Fruit fly (Drosophila melanogaster) whole organism, pupa: ENCODE measurements around the gene Tb.

Source experiments
- CG10348 ChIP-seq: fragments of 200-800 bp; sonication (Bioruptor generic); IDR thresholded peaks from 2 replicates; pipeline ENCODE4 v1.3.6; 2022; ENCODE audit warnings: missing biosample characterization, missing genetic modification characterization
- CG12605 ChIP-seq: fragments of 200-800 bp; sonication (Bioruptor generic); IDR thresholded peaks from 2 replicates; pipeline ENCODE4 v1.3.6; 2022; ENCODE audit warnings: missing biosample characterization, missing genetic modification characterization
- CG13204 ChIP-seq: fragments of 200-800 bp; sonication (Bioruptor generic); optimal IDR thresholded peaks from 2 replicates; lab custom pipeline; 2018; ENCODE audit warnings: missing biosample characterization, mild to moderate bottlenecking, missing genetic modification characterization, moderate library complexity
- CG14655 ChIP-seq: fragments of 200-800 bp; sonication (Bioruptor generic); optimal IDR thresholded peaks from 3 replicates; lab custom pipeline; 2017; ENCODE audit warnings: mild to moderate bottlenecking, missing biosample characterization, missing genetic modification reagents, missing genetic modification characterization
- CG32121 ChIP-seq: fragments of 200-800 bp; sonication (Bioruptor generic); IDR thresholded peaks from 2 replicates; pipeline ENCODE4 v1.3.6; 2022; ENCODE audit warnings: missing biosample characterization, missing genetic modification characterization
- CG34367 ChIP-seq: fragments of 200-800 bp; sonication (Bioruptor generic); optimal IDR thresholded peaks from 2 replicates; lab custom pipeline; 2018; ENCODE audit warnings: missing biosample characterization, mild to moderate bottlenecking, missing genetic modification characterization
- CG8159 ChIP-seq: fragments of 200-800 bp; sonication (Bioruptor generic); optimal IDR thresholded peaks from 3 replicates; lab custom pipeline; 2018; ENCODE audit warnings: missing biosample characterization, mild to moderate bottlenecking, missing genetic modification characterization, moderate library complexity
- CG8301 ChIP-seq: fragments of 200-800 bp; sonication (Bioruptor generic); optimal IDR thresholded peaks from 2 replicates; lab custom pipeline; 2018; ENCODE audit warnings: missing biosample characterization, mild to moderate bottlenecking, missing genetic modification characterization
- EcR ChIP-seq: fragments of 200-800 bp; sonication (Bioruptor generic); optimal IDR thresholded peaks from 3 replicates; lab custom pipeline; 2019; ENCODE audit warnings: missing biosample characterization, missing genetic modification characterization, mild to moderate bottlenecking, moderate library complexity, missing genetic modification reagents
- Ets98B ChIP-seq: fragments of 200-800 bp; sonication (Bioruptor generic); IDR thresholded peaks from 2 replicates; pipeline ENCODE4 v1.3.6; 2022; ENCODE audit warnings: missing biosample characterization, missing genetic modification characterization
- Pif1B ChIP-seq: fragments of 200-800 bp; sonication (Bioruptor generic); optimal IDR thresholded peaks from 3 replicates; lab custom pipeline; 2016; ENCODE audit warnings: missing biosample characterization, missing genetic modification characterization
- Snoo ChIP-seq: fragments of 200-800 bp; sonication (Bioruptor generic); optimal IDR thresholded peaks from 3 replicates; lab custom pipeline; 2017; ENCODE audit warnings: missing biosample characterization, mild to moderate bottlenecking, missing genetic modification characterization, inconsistent platforms
- gl ChIP-seq: fragments of 200-800 bp; sonication (Bioruptor generic); optimal IDR thresholded peaks from 2 replicates; lab custom pipeline; 2018; ENCODE audit warnings: missing biosample characterization, mild to moderate bottlenecking, missing genetic modification characterization
- rn ChIP-seq: fragments of 200-800 bp; sonication (Bioruptor generic); IDR thresholded peaks from 2 replicates; pipeline ENCODE4 v1.3.6; 2022; ENCODE audit warnings: missing biosample characterization, missing genetic modification characterization

dm6 chr3R:26633432-26633831, 22.8 kb upstream of the Tb start, which contains the start of gene TwdlH:
- TF ChIP-seq CG32121 (GFP tag; lab: Robert Waterston, UW): no peak
- TF ChIP-seq Pif1B: no peak
- TF ChIP-seq CG12605 (GFP tag; lab: Robert Waterston, UW): no peak
- TF ChIP-seq gl: no peak
- no peak for TF ChIP-seq Snoo (tag; lab: Kevin White, UChicago)
- TF ChIP-seq CG13204 (GFP tag; lab: Kevin White, UChicago): no peak
- no peak for TF ChIP-seq CG10348 (GFP tag; lab: Robert Waterston, UW)
- no peak for TF ChIP-seq CG8301 (tag; lab: Kevin White, UChicago)
- no peak for TF ChIP-seq EcR
- no peak for TF ChIP-seq rn
- no peak for TF ChIP-seq CG8159 (tag; lab: Kevin White, UChicago)
- TF ChIP-seq CG34367 (tag; lab: Kevin White, UChicago): no peak
- no peak for TF ChIP-seq CG14655
- no peak for TF ChIP-seq Ets98B (GFP tag; lab: Robert Waterston, UW)
